Worm (Caenorhabditis elegans): ENCODE data around the gene madf-11.

- TF ChIP-seq ama-1 (optimal IDR thresholded peaks at IDR 0.05) (no peak), flt-1 (GFP tag; IDR thresholded peaks at IDR 0.05) (no peak), F13C5.2 (tag; optimal IDR thresholded peaks at IDR 0.05) (no peak), sea-1 (GFP tag; conservative IDR thresholded peaks at IDR 0.05) (no peak), pes-1 (GFP tag; IDR thresholded peaks at IDR 0.05) (no peak), hnd-1 (tag; optimal IDR thresholded peaks at IDR 0.05) (no peak), B0310.2 (tag; optimal IDR thresholded peaks at IDR 0.05) (no peak), hmbx-1 (tag; optimal IDR thresholded peaks at IDR 0.05) (no peak), tbx-11 (GFP tag; IDR thresholded peaks at IDR 0.05) (no peak), ets-7 (tag; optimal IDR thresholded peaks at IDR 0.05) (no peak)
Measured at ce11 chrIII:5565699-5566098, 37.6 kb downstream of the madf-11 start.

Measured in whole organism, early embryonic.